Worm (Caenorhabditis elegans): ENCODE measurements around the gene nhr-20.

ce11 chrIII:4223668-4224127 is 9.3 kb downstream of the nhr-20 start:
- TF ChIP-seq eyg-1 (tag; optimal IDR thresholded peaks at IDR 0.05), result no peak
- no peak for TF ChIP-seq dmd-4 (tag; optimal IDR thresholded peaks at IDR 0.05; ENCODE audit: borderline replicate concordance)
- TF ChIP-seq Y22D7AL.16 (tag; optimal IDR thresholded peaks at IDR 0.05), result no peak
- TF ChIP-seq sdc-2 (tag; optimal IDR thresholded peaks at IDR 0.05), result peak; percentile 32
- peak; percentile 61 for TF ChIP-seq ref-2 (tag; optimal IDR thresholded peaks at IDR 0.05)
- no peak for TF ChIP-seq unc-86 (tag; optimal IDR thresholded peaks at IDR 0.05)
- TF ChIP-seq fkh-10 (GFP tag; optimal IDR thresholded peaks at IDR 0.05), result no peak
- no peak for TF ChIP-seq nhr-11 (tag; optimal IDR thresholded peaks at IDR 0.05)
- TF ChIP-seq dve-1 (tag; optimal IDR thresholded peaks at IDR 0.05), result peak; percentile 29
- TF ChIP-seq pha-4 (tag; optimal IDR thresholded peaks at IDR 0.05), result no peak
- peak; percentile 86 for TF ChIP-seq unc-55 (GFP tag; optimal IDR thresholded peaks at IDR 0.05)
- TF ChIP-seq hlh-30 (tag; optimal IDR thresholded peaks at IDR 0.05; ENCODE audit: insufficient read depth), result peak; percentile 62

All from whole organism, late embryonic.